Worm (Caenorhabditis elegans): ENCODE results near the gene C25F9.8.

- no peak for TF ChIP-seq hmg-4 (GFP tag; optimal IDR thresholded peaks at IDR 0.05)
- no peak for TF ChIP-seq B0310.2 (tag; optimal IDR thresholded peaks at IDR 0.05)
- TF ChIP-seq flt-1 (GFP tag; IDR thresholded peaks at IDR 0.05): no peak
- TF ChIP-seq tbx-11 (GFP tag; IDR thresholded peaks at IDR 0.05): no peak
- no peak for TF ChIP-seq ama-1 (optimal IDR thresholded peaks at IDR 0.05)
- TF ChIP-seq hmbx-1 (tag; optimal IDR thresholded peaks at IDR 0.05): no peak
- TF ChIP-seq scrt-1 (GFP tag; IDR thresholded peaks at IDR 0.05): no peak
- TF ChIP-seq hnd-1 (tag; optimal IDR thresholded peaks at IDR 0.05): no peak
- no peak for TF ChIP-seq ets-7 (tag; optimal IDR thresholded peaks at IDR 0.05)
- no peak for TF ChIP-seq ceh-36 (tag; optimal IDR thresholded peaks at IDR 0.05)
- no peak for TF ChIP-seq ceh-13 (GFP tag; optimal IDR thresholded peaks at IDR 0.05)
- TF ChIP-seq pes-1 (GFP tag; IDR thresholded peaks at IDR 0.05): no peak
- no peak for TF ChIP-seq F13C5.2 (tag; optimal IDR thresholded peaks at IDR 0.05)
- TF ChIP-seq tbx-37 (GFP tag; conservative IDR thresholded peaks at IDR 0.05): no peak
Measured at ce11 chrV:19428097-19428496, 33.2 kb downstream of the C25F9.8 start.

Measured in whole organism, early embryonic.